Worm (Caenorhabditis elegans) whole organism, L4 larva: ENCODE measurements around the gene gmn-1.

Experiments
- D1046.2 ChIP-seq: fragments of 200-800 bp; sonication (Bioruptor generic); IDR thresholded peaks from 2 replicates; pipeline ENCODE4 v1.3.6; 2022; ENCODE audit warnings: missing genetic modification characterization, missing compliant biosample characterization
- F10B5.3 ChIP-seq: sonication (generic microtip); optimal IDR thresholded peaks from 2 replicates; lab custom pipeline; 2016; ENCODE audit warnings: mild to moderate bottlenecking, missing genetic modification characterization, missing compliant biosample characterization
- F37D6.2 ChIP-seq: sonication (generic microtip); optimal IDR thresholded peaks from 2 replicates; lab custom pipeline; 2016; ENCODE audit warnings: mild to moderate bottlenecking, missing genetic modification characterization, missing compliant biosample characterization
- F44E2.7 ChIP-seq: fragments of 200-800 bp; sonication (Bioruptor generic); IDR thresholded peaks from 2 replicates; pipeline ENCODE4 v2.1.2; 2022; ENCODE audit warnings: missing genetic modification characterization, missing compliant biosample characterization
- T20F7.1 ChIP-seq: fragments of 200-800 bp; sonication (Bioruptor generic); optimal IDR thresholded peaks from 2 replicates; lab custom pipeline; 2018; ENCODE audit warnings: mild to moderate bottlenecking, missing genetic modification characterization, missing compliant biosample characterization
- Y48G9A.11 ChIP-seq: fragments of 200-800 bp; sonication (Bioruptor generic); IDR thresholded peaks from 2 replicates; pipeline ENCODE4 v1.3.6; 2022; ENCODE audit warnings: missing genetic modification reagents, missing genetic modification characterization, missing compliant biosample characterization
- Y5F2A.4 ChIP-seq: fragments of 200-800 bp; sonication (Bioruptor generic); optimal IDR thresholded peaks from 2 replicates; lab custom pipeline; 2018; ENCODE audit warnings: mild to moderate bottlenecking, missing genetic modification characterization, missing compliant biosample characterization
- aha-1 ChIP-seq: fragments of 150-350 bp; peaks from one replicate; lab custom pipeline; 2014; ENCODE audit warnings: missing biosample characterization, missing genetic modification characterization
- attf-4 ChIP-seq: sonication (generic microtip); optimal IDR thresholded peaks from 3 replicates; lab custom pipeline; 2017; ENCODE audit warnings: missing biosample characterization, missing genetic modification characterization
- ceh-28 ChIP-seq: fragments of 150-350 bp; optimal IDR thresholded peaks from 2 replicates; lab custom pipeline; 2014; ENCODE audit warnings: missing biosample characterization, missing genetic modification reagents, missing genetic modification characterization
- ceh-32 ChIP-seq: sonication (generic microtip); optimal IDR thresholded peaks from 2 replicates; lab custom pipeline; 2016; ENCODE audit warnings: mild to moderate bottlenecking, missing genetic modification characterization, missing compliant biosample characterization; ENCODE audit not compliant: poor library complexity
- ceh-82 ChIP-seq: sonication (generic microtip); optimal IDR thresholded peaks from 2 replicates; lab custom pipeline; 2017; ENCODE audit warnings: missing biosample characterization, missing genetic modification characterization
- daf-12 ChIP-seq: fragments of 150-350 bp; optimal IDR thresholded peaks from 2 replicates; lab custom pipeline; 2014; ENCODE audit warnings: missing biosample characterization, missing genetic modification reagents, missing genetic modification characterization
- dmd-6 ChIP-seq: fragments of 200-800 bp; sonication (Bioruptor generic); IDR thresholded peaks from 2 replicates; pipeline ENCODE4 v1.3.6; 2022; ENCODE audit warnings: missing genetic modification reagents, missing genetic modification characterization, missing compliant biosample characterization
- duxl-1 ChIP-seq: sonication (generic microtip); optimal IDR thresholded peaks from 2 replicates; lab custom pipeline; 2016; ENCODE audit warnings: mild to moderate bottlenecking, missing genetic modification characterization, moderate library complexity, missing compliant biosample characterization; ENCODE audit not compliant: poor library complexity
- egl-43 ChIP-seq: fragments of 200-800 bp; sonication (Bioruptor generic); IDR thresholded peaks from 2 replicates; pipeline ENCODE4 v1.3.6; 2022; ENCODE audit warnings: missing genetic modification reagents, missing genetic modification characterization, missing compliant biosample characterization
- fos-1 ChIP-seq: fragments of 150-350 bp; optimal IDR thresholded peaks from 2 replicates; lab custom pipeline; 2014; ENCODE audit warnings: missing biosample characterization, missing genetic modification characterization
- hif-1 ChIP-seq, 2 experiments: sonication (generic microtip); optimal IDR thresholded peaks; 2 replicates each; lab custom pipeline; 2016 to 2017; ENCODE audit warnings: missing compliant biosample characterization in 2 of 2, missing genetic modification characterization in 2 of 2, missing genetic modification reagents in 2 of 2, missing genotype in 2 of 2, mild to moderate bottlenecking in 1 of 2
- hlh-30 ChIP-seq: sonication (generic microtip); optimal IDR thresholded peaks from 2 replicates; lab custom pipeline; 2017; ENCODE audit warnings: antibody characterized with exemption, mild to moderate bottlenecking, missing genetic modification characterization, missing compliant biosample characterization; ENCODE audit not compliant: insufficient read depth
- lin-13 ChIP-seq: fragments of 150-350 bp; optimal IDR thresholded peaks from 2 replicates; lab custom pipeline; 2014; ENCODE audit warnings: missing biosample characterization, missing genetic modification reagents, missing genetic modification characterization
- lin-15B ChIP-seq: fragments of 150-350 bp; sonication (generic microtip); optimal IDR thresholded peaks from 3 replicates; lab custom pipeline; 2014; ENCODE audit warnings: missing biosample characterization, missing genetic modification characterization
- lir-3 ChIP-seq: sonication (generic microtip); optimal IDR thresholded peaks from 2 replicates; lab custom pipeline; 2016; ENCODE audit warnings: mild to moderate bottlenecking, missing genetic modification characterization, missing compliant biosample characterization
- madf-5 ChIP-seq, 2 experiments: fragments of 200-800 bp; sonication (Bioruptor generic); IDR thresholded peaks; 2 replicates each; pipeline ENCODE4 v1.3.6; 2022; ENCODE audit warnings: missing compliant biosample characterization in 2 of 2, missing genetic modification characterization in 2 of 2
- madf-9 ChIP-seq: fragments of 200-800 bp; sonication (Bioruptor generic); conservative IDR thresholded peaks from 2 replicates; pipeline ENCODE4 v1.3.6; 2022; ENCODE audit warnings: missing genetic modification reagents, missing genetic modification characterization, missing compliant biosample characterization
- mep-1 ChIP-seq: fragments of 150-350 bp; sonication (generic microtip); optimal IDR thresholded peaks from 3 replicates; lab custom pipeline; 2014; ENCODE audit warnings: missing biosample characterization, missing genetic modification characterization
- mes-2 ChIP-seq: sonication (generic microtip); optimal IDR thresholded peaks from 2 replicates; lab custom pipeline; 2016; ENCODE audit warnings: missing genotype, mild to moderate bottlenecking, missing genetic modification characterization, missing compliant biosample characterization; ENCODE audit not compliant: poor library complexity, severe bottlenecking
- mxl-2 ChIP-seq: fragments of 200-800 bp; sonication (Bioruptor generic); conservative IDR thresholded peaks from 2 replicates; pipeline ENCODE4 v1.3.6; 2022; ENCODE audit warnings: missing genetic modification reagents, missing genetic modification characterization, missing compliant biosample characterization
- nhr-10 ChIP-seq: fragments of 150-350 bp; optimal IDR thresholded peaks from 2 replicates; lab custom pipeline; 2014; ENCODE audit warnings: missing biosample characterization, missing genetic modification characterization
- nhr-102 ChIP-seq: sonication (generic microtip); optimal IDR thresholded peaks from 2 replicates; lab custom pipeline; 2016; ENCODE audit warnings: mild to moderate bottlenecking, missing genetic modification characterization, moderate library complexity, missing compliant biosample characterization
- nhr-25 ChIP-seq: sonication (generic microtip); optimal IDR thresholded peaks from 2 replicates; lab custom pipeline; 2017; ENCODE audit warnings: missing genetic modification characterization, mild to moderate bottlenecking, missing compliant biosample characterization, antibody characterized with exemption, moderate library complexity, borderline replicate concordance; ENCODE audit not compliant: insufficient read depth
- nhr-28 ChIP-seq: fragments of 150-350 bp; optimal IDR thresholded peaks from 2 replicates; lab custom pipeline; 2014; ENCODE audit warnings: missing biosample characterization, missing genetic modification characterization
- nhr-6 ChIP-seq: fragments of 150-350 bp; optimal IDR thresholded peaks from 2 replicates; lab custom pipeline; 2014; ENCODE audit warnings: missing biosample characterization, missing genetic modification characterization
- rbr-2 ChIP-seq: sonication (generic microtip); optimal IDR thresholded peaks from 2 replicates; lab custom pipeline; 2016; ENCODE audit warnings: missing genotype, missing genetic modification characterization, missing compliant biosample characterization
- set-16 ChIP-seq: fragments of 200-800 bp; sonication (Bioruptor generic); IDR thresholded peaks from 2 replicates; pipeline ENCODE4 v1.3.6; 2022; ENCODE audit warnings: missing genetic modification reagents, missing genetic modification characterization, missing compliant biosample characterization
- skn-1 ChIP-seq: fragments of 150-350 bp; optimal IDR thresholded peaks from 2 replicates; lab custom pipeline; 2014; ENCODE audit warnings: missing biosample characterization, missing genetic modification characterization
- snpc-4 ChIP-seq: fragments of 150-350 bp; optimal IDR thresholded peaks from 2 replicates; lab custom pipeline; 2014; ENCODE audit warnings: missing biosample characterization, missing genetic modification characterization
- spr-1 ChIP-seq: sonication (generic microtip); optimal IDR thresholded peaks from 2 replicates; lab custom pipeline; 2016; ENCODE audit warnings: mild to moderate bottlenecking, missing genetic modification characterization, missing compliant biosample characterization
- spr-3 ChIP-seq: fragments of 200-800 bp; sonication (Bioruptor generic); optimal IDR thresholded peaks from 2 replicates; lab custom pipeline; 2018; ENCODE audit warnings: mild to moderate bottlenecking, missing genetic modification characterization, missing compliant biosample characterization
- unc-62 ChIP-seq, 3 experiments: fragments of 150-350 bp in 1 of 3; sonication (generic microtip); optimal IDR thresholded peaks in 2 of 3; peaks in 1 of 3; 1 replicate in 1 of 3; 2 replicates in 2 of 3; lab custom pipeline; 2014 to 2017; ENCODE audit warnings: missing biosample characterization in 3 of 3, missing genetic modification characterization in 3 of 3, missing genetic modification reagents in 3 of 3, missing genotype in 1 of 3
- vab-7 ChIP-seq: fragments of 200-800 bp; sonication (Bioruptor generic); IDR thresholded peaks from 2 replicates; pipeline ENCODE4 v1.3.6; 2022; ENCODE audit warnings: missing genetic modification reagents, missing genetic modification characterization, missing compliant biosample characterization
- zag-1 ChIP-seq: fragments of 150-350 bp; optimal IDR thresholded peaks from 2 replicates; lab custom pipeline; 2014; ENCODE audit warnings: missing biosample characterization, missing genetic modification characterization
- zfp-2 ChIP-seq: sonication (generic microtip); optimal IDR thresholded peaks from 2 replicates; lab custom pipeline; 2016; ENCODE audit warnings: mild to moderate bottlenecking, missing genetic modification characterization, missing compliant biosample characterization
- zip-11 ChIP-seq: fragments of 200-800 bp; sonication (Bioruptor generic); IDR thresholded peaks from 2 replicates; pipeline ENCODE4 v1.3.6; 2022; ENCODE audit warnings: missing genetic modification characterization, missing compliant biosample characterization
- ztf-11 ChIP-seq: fragments of 150-350 bp; optimal IDR thresholded peaks from 2 replicates; lab custom pipeline; 2014; ENCODE audit warnings: missing biosample characterization, missing genetic modification characterization

Gene gmn-1

ce11 chrIII:12233493-12233892 is 8.4 kb upstream of the gmn-1 start:
- TF ChIP-seq fos-1 (no peak), D1046.2 (GFP tag; lab: Robert Waterston, UW) (no peak), nhr-102 (tag; lab: Kevin White, UChicago) (no peak), Y48G9A.11 (GFP tag; lab: Robert Waterston, UW) (no peak), mxl-2 (no peak), zip-11 (no peak), ceh-32 (tag; lab: Kevin White, UChicago) (no peak), attf-4 (tag; lab: Kevin White, UChicago) (no peak), madf-9 (GFP tag; lab: Robert Waterston, UW) (no peak), spr-1 (tag; lab: Kevin White, UChicago) (no peak), vab-7 (GFP tag; lab: Robert Waterston, UW) (no peak), dmd-6 (GFP tag; lab: Robert Waterston, UW) (no peak), rbr-2 (tag; lab: Kevin White, UChicago) (no peak), set-16 (no peak), F44E2.7 (GFP tag; lab: Robert Waterston, UW) (no peak), madf-5 (GFP tag; IDR thresholded peaks at IDR 0.05; lab: Robert Waterston, UW) (no peak), lin-15B (tag; lab: Kevin White, UChicago) (no peak), egl-43 (GFP tag; lab: Robert Waterston, UW) (no peak), F37D6.2 (no peak)

ce11 chrIII:12231539-12231938 is 6.4 kb upstream of the gmn-1 start:
- TF ChIP-seq lir-3, result no peak

ce11 chrIII:12230195-12230594 is 5.1 kb upstream of the gmn-1 start:
- peak in 1 of 2 experiments; percentile 27 for TF ChIP-seq unc-62 (GFP tag; optimal IDR thresholded peaks at IDR 0.05 in 1 of 2; lab: Kevin White, UChicago)
- TF ChIP-seq unc-62 (tag; optimal IDR thresholded peaks at IDR 0.05; lab: Kevin White, UChicago), result no peak
- TF ChIP-seq nhr-25, result no peak
- TF ChIP-seq, all 104 proteins: peak for 1

- TF ChIP-seq aha-1 (tag; lab: Kevin White, UChicago) (peak; percentile 5), skn-1 (no peak)
Observed at ce11 chrIII:12227935-12228334, 2.8 kb upstream of the gmn-1 start.

- TF ChIP-seq ztf-11 (tag; lab: Kevin White, UChicago) (no peak), hif-1 (tag; optimal IDR thresholded peaks at IDR 0.05; lab: Kevin White, UChicago) (peak in 1 of 2 experiments; percentile 10), mep-1 (peak; percentile 42), hlh-30 (tag; lab: Kevin White, UChicago) (peak; percentile 48), spr-3 (GFP tag; lab: Kevin White, UChicago) (no peak), T20F7.1 (GFP tag; lab: Kevin White, UChicago) (no peak), ceh-82 (tag; lab: Kevin White, UChicago) (no peak), daf-12 (tag; lab: Kevin White, UChicago) (no peak), Y5F2A.4 (GFP tag; lab: Kevin White, UChicago) (no peak), unc-62 (GFP tag; optimal IDR thresholded peaks at IDR 0.05 in 1 of 2; lab: Kevin White, UChicago) (peak in 1 of 2 experiments; percentile 58), unc-62 (tag; optimal IDR thresholded peaks at IDR 0.05; lab: Kevin White, UChicago) (no peak), duxl-1 (tag; lab: Kevin White, UChicago) (no peak), ceh-28 (no peak), nhr-6 (tag; lab: Kevin White, UChicago) (peak; percentile 24), attf-4 (tag; lab: Kevin White, UChicago) (no peak), mes-2 (tag; lab: Kevin White, UChicago) (peak; percentile 78), F10B5.3 (tag; lab: Kevin White, UChicago) (no peak), D1046.2 (GFP tag; lab: Robert Waterston, UW) (no peak), lin-13 (GFP tag; lab: Kevin White, UChicago) (no peak), nhr-10 (tag; lab: Kevin White, UChicago) (no peak), nhr-28 (tag; lab: Kevin White, UChicago) (no peak), zag-1 (tag; lab: Kevin White, UChicago) (no peak), zfp-2 (tag; lab: Kevin White, UChicago) (no peak), snpc-4 (no peak)
Observed at ce11 chrIII:12226089-12226682, 1.1 kb upstream of the gmn-1 start, which contains the start of the genes Y75B8A.18 and Y75B8A.19. Gene Y75B8A.18, minus strand, starts transcription at chrIII:12226230. Gene Y75B8A.19, plus strand, starts transcription at chrIII:12226632.
